Fruit fly (Drosophila melanogaster) whole organism, embryonic: ENCODE results near the gene CG43163.

Experiments
- Adf1 ChIP-seq: fragments of 200-800 bp; sonication (Bioruptor generic); IDR thresholded peaks from 2 replicates; pipeline ENCODE4 v1.3.6; 2022; ENCODE audit warnings: missing biosample characterization, missing genetic modification characterization
- Asciz ChIP-seq: fragments of 200-800 bp; sonication (Bioruptor generic); optimal IDR thresholded peaks from 2 replicates; lab custom pipeline; 2017; ENCODE audit warnings: missing biosample characterization, mild to moderate bottlenecking, missing genetic modification characterization, missing genetic modification reagents
- CG10543 ChIP-seq: fragments of 200-800 bp; sonication (Bioruptor generic); optimal IDR thresholded peaks from 3 replicates; lab custom pipeline; 2017; ENCODE audit warnings: missing biosample characterization, mild to moderate bottlenecking, missing genetic modification characterization, moderate library complexity
- CG12104 ChIP-seq: fragments of 200-800 bp; sonication (Bioruptor generic); optimal IDR thresholded peaks from 3 replicates; lab custom pipeline; 2016; ENCODE audit warnings: missing biosample characterization, missing genetic modification characterization
- CG12769 ChIP-seq: fragments of 200-800 bp; sonication (Bioruptor generic); optimal IDR thresholded peaks from 2 replicates; lab custom pipeline; 2019; ENCODE audit warnings: missing biosample characterization, mild to moderate bottlenecking, missing genetic modification characterization, moderate library complexity
- CG15073 ChIP-seq: fragments of 200-800 bp; sonication (Bioruptor generic); optimal IDR thresholded peaks from 2 replicates; lab custom pipeline; 2016; ENCODE audit warnings: missing biosample characterization, missing genetic modification characterization
- CG15696 ChIP-seq: fragments of 200-800 bp; sonication (Bioruptor generic); optimal IDR thresholded peaks from 2 replicates; lab custom pipeline; 2019; ENCODE audit warnings: missing biosample characterization, mild to moderate bottlenecking, missing genetic modification characterization, moderate library complexity
- CG16863 ChIP-seq: fragments of 200-800 bp; sonication (Bioruptor generic); optimal IDR thresholded peaks from 3 replicates; lab custom pipeline; 2016; ENCODE audit warnings: missing biosample characterization, missing genetic modification characterization
- CG17328 ChIP-seq: fragments of 200-800 bp; sonication (Bioruptor generic); IDR thresholded peaks from 2 replicates; pipeline ENCODE4 v1.3.6; 2022; ENCODE audit warnings: missing biosample characterization, missing genetic modification characterization
- CG17385 ChIP-seq: fragments of 200-800 bp; sonication (Bioruptor generic); optimal IDR thresholded peaks from 3 replicates; lab custom pipeline; 2018; ENCODE audit warnings: missing biosample characterization, mild to moderate bottlenecking, missing genetic modification characterization
- CG17612 ChIP-seq: fragments of 200-800 bp; sonication (Bioruptor generic); IDR thresholded peaks from 2 replicates; pipeline ENCODE4 v1.3.6; 2022; ENCODE audit warnings: missing biosample characterization, missing genetic modification characterization
- CG17912 ChIP-seq: fragments of 200-800 bp; sonication (Bioruptor generic); optimal IDR thresholded peaks from 2 replicates; lab custom pipeline; 2018; ENCODE audit warnings: missing biosample characterization, mild to moderate bottlenecking, missing genetic modification characterization
- CG32767 ChIP-seq: fragments of 200-800 bp; sonication (Bioruptor generic); IDR thresholded peaks from 2 replicates; pipeline ENCODE4 v1.3.6; 2022; ENCODE audit warnings: missing biosample characterization, missing genetic modification characterization
- CG4730 ChIP-seq: fragments of 200-800 bp; sonication (Bioruptor generic); IDR thresholded peaks from 2 replicates; pipeline ENCODE4 v1.3.6; 2022; ENCODE audit warnings: missing biosample characterization, missing genetic modification characterization
- CG5180 ChIP-seq: fragments of 200-800 bp; sonication (Bioruptor generic); optimal IDR thresholded peaks from 3 replicates; lab custom pipeline; 2017; ENCODE audit warnings: missing biosample characterization, missing genetic modification characterization, mild to moderate bottlenecking, moderate library complexity, missing genetic modification reagents
- CG7987 ChIP-seq: fragments of 200-800 bp; sonication (Bioruptor generic); optimal IDR thresholded peaks from 2 replicates; lab custom pipeline; 2018; ENCODE audit warnings: missing biosample characterization, mild to moderate bottlenecking, missing genetic modification characterization, moderate library complexity
- CkIIα-i1 ChIP-seq: fragments of 200-800 bp; sonication (Bioruptor generic); IDR thresholded peaks from 2 replicates; pipeline ENCODE4 v1.3.6; 2022; ENCODE audit warnings: missing biosample characterization, missing genetic modification characterization
- CoRest ChIP-seq: fragments of 200-800 bp; sonication (Bioruptor generic); optimal IDR thresholded peaks from 3 replicates; lab custom pipeline; 2018; ENCODE audit warnings: missing biosample characterization, mild to moderate bottlenecking, missing genetic modification characterization, moderate library complexity
- Dfd ChIP-seq, 2 experiments: fragments of >200 bp; optimal IDR thresholded peaks; 2 replicates each; lab custom pipeline; 2017; ENCODE audit warnings: missing biosample characterization in 2 of 2, missing genetic modification characterization in 2 of 2
- E2f1 ChIP-seq: fragments of 200-800 bp; sonication (Bioruptor generic); IDR thresholded peaks from 2 replicates; pipeline ENCODE4 v1.3.6; 2022; ENCODE audit warnings: missing biosample characterization, missing genetic modification characterization
- HLH3B ChIP-seq: fragments of 200-800 bp; sonication (Bioruptor generic); IDR thresholded peaks from 2 replicates; pipeline ENCODE4 v1.3.6; 2022; ENCODE audit warnings: missing biosample characterization, missing genetic modification characterization
- HmgZ ChIP-seq: fragments of 200-800 bp; sonication (Bioruptor generic); optimal IDR thresholded peaks from 2 replicates; lab custom pipeline; 2018; ENCODE audit warnings: missing biosample characterization, mild to moderate bottlenecking, missing genetic modification characterization
- Hr3 ChIP-seq: fragments of 200-800 bp; sonication (Bioruptor generic); optimal IDR thresholded peaks from 3 replicates; lab custom pipeline; 2016; ENCODE audit warnings: missing biosample characterization, missing genetic modification characterization
- Neu2 ChIP-seq: fragments of 200-800 bp; sonication (Bioruptor generic); optimal IDR thresholded peaks from 3 replicates; lab custom pipeline; 2016; ENCODE audit warnings: missing biosample characterization, missing genetic modification characterization, borderline replicate concordance
- Pdp1 ChIP-seq, 2 experiments: fragments of 200-800 bp; sonication (Bioruptor generic); optimal IDR thresholded peaks; 3 replicates each; lab custom pipeline; 2016; ENCODE audit warnings: missing biosample characterization in 2 of 2, missing genetic modification characterization in 2 of 2, mild to moderate bottlenecking in 1 of 2, moderate library complexity in 1 of 2
- Ptx1 ChIP-seq: fragments of 200-800 bp; sonication (Bioruptor generic); IDR thresholded peaks from 2 replicates; pipeline ENCODE4 v1.3.6; 2022; ENCODE audit warnings: missing biosample characterization, missing genetic modification characterization
- Ravus ChIP-seq: fragments of 200-800 bp; sonication (Bioruptor generic); IDR thresholded peaks from 2 replicates; pipeline ENCODE4 v1.3.6; 2022; ENCODE audit warnings: missing biosample characterization, missing genetic modification characterization
- Spps ChIP-seq: fragments of 200-800 bp; sonication (Bioruptor generic); optimal IDR thresholded peaks from 2 replicates; lab custom pipeline; 2018; ENCODE audit warnings: missing biosample characterization, mild to moderate bottlenecking, missing genetic modification characterization
- TFAM ChIP-seq: fragments of 200-800 bp; sonication (Bioruptor generic); optimal IDR thresholded peaks from 2 replicates; lab custom pipeline; 2017; ENCODE audit warnings: missing biosample characterization, missing genetic modification characterization, inconsistent platforms
- Usf ChIP-seq: fragments of 200-800 bp; sonication (Bioruptor generic); optimal IDR thresholded peaks from 2 replicates; lab custom pipeline; 2017; ENCODE audit warnings: missing genotype, missing biosample characterization, missing genetic modification characterization
- ac ChIP-seq: fragments of 200-800 bp; sonication (Bioruptor generic); optimal IDR thresholded peaks from 3 replicates; lab custom pipeline; 2017; ENCODE audit warnings: missing biosample characterization, mild to moderate bottlenecking, missing genetic modification characterization
- amos ChIP-seq: fragments of 200-800 bp; sonication (Bioruptor generic); IDR thresholded peaks from 2 replicates; pipeline ENCODE4 v1.3.6; 2022; ENCODE audit warnings: missing biosample characterization, missing genetic modification characterization; ENCODE audit not compliant: partially characterized antibody
- crol ChIP-seq: fragments of 200-800 bp; sonication (Bioruptor generic); IDR thresholded peaks from 2 replicates; pipeline ENCODE4 v1.3.6; 2022; ENCODE audit warnings: missing biosample characterization, missing genetic modification characterization
- dati ChIP-seq: fragments of 200-800 bp; sonication (Bioruptor generic); IDR thresholded peaks from 2 replicates; pipeline ENCODE4 v1.3.6; 2022; ENCODE audit warnings: missing biosample characterization, missing genetic modification characterization
- en ChIP-seq: fragments of 200-800 bp; sonication (Bioruptor generic); optimal IDR thresholded peaks from 2 replicates; lab custom pipeline; 2016; ENCODE audit warnings: missing biosample characterization, missing genetic modification characterization
- fd96Cb ChIP-seq: fragments of 200-800 bp; sonication (Bioruptor generic); optimal IDR thresholded peaks from 2 replicates; lab custom pipeline; 2018; ENCODE audit warnings: missing biosample characterization, mild to moderate bottlenecking, missing genetic modification characterization, moderate library complexity
- gfzf ChIP-seq: fragments of 200-800 bp; sonication (Bioruptor generic); optimal IDR thresholded peaks from 2 replicates; lab custom pipeline; 2016; ENCODE audit warnings: missing biosample characterization, mild to moderate bottlenecking, missing genetic modification characterization, moderate library complexity
- ind ChIP-seq: fragments of 200-800 bp; sonication (Bioruptor generic); optimal IDR thresholded peaks from 3 replicates; lab custom pipeline; 2016; ENCODE audit warnings: missing biosample characterization, missing genetic modification characterization
- kay ChIP-seq: fragments of 200-800 bp; sonication (Bioruptor generic); optimal IDR thresholded peaks from 2 replicates; lab custom pipeline; 2016; ENCODE audit warnings: missing biosample characterization, missing genetic modification characterization
- lilli ChIP-seq: fragments of 200-800 bp; sonication (Bioruptor generic); optimal IDR thresholded peaks from 3 replicates; lab custom pipeline; 2016; ENCODE audit warnings: missing biosample characterization, missing genetic modification characterization
- nmo ChIP-seq: fragments of 200-800 bp; sonication (Bioruptor generic); optimal IDR thresholded peaks from 2 replicates; lab custom pipeline; 2018; ENCODE audit warnings: missing biosample characterization, mild to moderate bottlenecking, missing genetic modification characterization, moderate library complexity
- pb ChIP-seq: fragments of 200-800 bp; sonication (Bioruptor generic); optimal IDR thresholded peaks from 3 replicates; lab custom pipeline; 2016; ENCODE audit warnings: missing biosample characterization, missing genetic modification characterization
- pum ChIP-seq: fragments of 200-800 bp; sonication (Bioruptor generic); optimal IDR thresholded peaks from 2 replicates; lab custom pipeline; 2016; ENCODE audit warnings: missing biosample characterization, missing genetic modification characterization
- tll ChIP-seq, 2 experiments: fragments of 200-800 bp in 1 of 2; fragments of >200 bp in 1 of 2; sonication (Bioruptor generic) in 1 of 2; optimal IDR thresholded peaks; 2 replicates each; lab custom pipeline; 2017 to 2019; ENCODE audit warnings: missing biosample characterization in 2 of 2, missing genetic modification characterization in 2 of 2, mild to moderate bottlenecking in 1 of 2, moderate library complexity in 1 of 2
- trh ChIP-seq: fragments of 200-800 bp; sonication (Bioruptor generic); optimal IDR thresholded peaks from 2 replicates; lab custom pipeline; 2016; ENCODE audit warnings: missing biosample characterization, missing genetic modification characterization
- tx ChIP-seq: fragments of 200-800 bp; sonication (Bioruptor generic); optimal IDR thresholded peaks from 2 replicates; lab custom pipeline; 2016; ENCODE audit warnings: missing biosample characterization, missing genetic modification characterization
- wdn ChIP-seq: fragments of 200-800 bp; sonication (Bioruptor generic); IDR thresholded peaks from 2 replicates; pipeline ENCODE4 v1.3.6; 2022; ENCODE audit warnings: missing biosample characterization, missing genetic modification characterization
- wek ChIP-seq: fragments of 200-800 bp; sonication (Bioruptor generic); optimal IDR thresholded peaks from 3 replicates; lab custom pipeline; 2018; ENCODE audit warnings: missing biosample characterization, mild to moderate bottlenecking, missing genetic modification characterization, moderate library complexity

The CG43163 gene

dm6 chr3L:8457866-8458766 is 48.8 kb downstream of the CG43163 start (continued):
- peak; percentile 98 for TF ChIP-seq lilli (GFP tag; lab: Kevin White, UChicago)
- TF ChIP-seq Asciz (GFP tag; lab: Kevin White, UChicago) = peak; percentile 99
- TF ChIP-seq CG7987 = peak; percentile 92
- peak; percentile 95 for TF ChIP-seq pb
- peak; percentile 99 for TF ChIP-seq fd96Cb (tag; lab: Kevin White, UChicago)
- TF ChIP-seq E2f1 (GFP tag; lab: Robert Waterston, UW) = peak; percentile 98
- peak; percentile 27; the same call in 1 of the 2 replicates for TF ChIP-seq amos (GFP tag; lab: Robert Waterston, UW)
- TF ChIP-seq CG15073 = peak; percentile 85
- TF ChIP-seq kay (GFP tag; lab: Kevin White, UChicago) = peak; percentile 94
- TF ChIP-seq Hr3 = peak; percentile 98
- TF ChIP-seq trh (GFP tag; lab: Kevin White, UChicago) = peak; percentile 98
- TF ChIP-seq CG17385 (GFP tag; lab: Kevin White, UChicago) = peak; percentile 97
- peak; percentile 93 for TF ChIP-seq CG5180
- TF ChIP-seq en (GFP tag; lab: Kevin White, UChicago) = peak; percentile 97
- peak; percentile 98 for TF ChIP-seq Ptx1 (GFP tag; lab: Robert Waterston, UW)
- peak; percentile 86 for TF ChIP-seq wek (GFP tag; lab: Kevin White, UChicago)
- peak; percentile 98 for TF ChIP-seq CG32767 (GFP tag; lab: Robert Waterston, UW)
- TF ChIP-seq CG4730 (GFP tag; lab: Robert Waterston, UW) = peak; percentile 96
- TF ChIP-seq Dfd (GFP tag; optimal IDR thresholded peaks at IDR 0.05; lab: Kevin White, UChicago) = no peak
- TF ChIP-seq pum (GFP tag; lab: Kevin White, UChicago) = peak; percentile 98
- peak; percentile 94 for TF ChIP-seq ac (GFP tag; lab: Kevin White, UChicago)
- TF ChIP-seq Usf (GFP tag; lab: Kevin White, UChicago) = peak; percentile 90
- TF ChIP-seq wdn (GFP tag; lab: Robert Waterston, UW) = peak; percentile 95
- TF ChIP-seq tx (GFP tag; lab: Kevin White, UChicago) = peak; percentile 96
- peak; percentile 87 for TF ChIP-seq CG17912 (GFP tag; lab: Kevin White, UChicago)
- peak; percentile 95 for TF ChIP-seq CG10543 (GFP tag; lab: Kevin White, UChicago)
- peak; percentile 99 for TF ChIP-seq HLH3B (GFP tag; lab: Robert Waterston, UW)
- peak; percentile 95 for TF ChIP-seq CG12769
- peak; percentile 79 for TF ChIP-seq Neu2 (GFP tag; lab: Kevin White, UChicago)
- peak; percentile 93 for TF ChIP-seq Ravus (GFP tag; lab: Robert Waterston, UW)
- peak; percentile 98 for TF ChIP-seq CG16863
- TF ChIP-seq gfzf (GFP tag; lab: Kevin White, UChicago) = peak; percentile 22
- TF ChIP-seq TFAM = peak; percentile 95
- TF ChIP-seq CG12104 (GFP tag; lab: Kevin White, UChicago) = peak; percentile 98
- TF ChIP-seq nmo = peak; percentile 99
- peak; percentile 98 for TF ChIP-seq HmgZ
- peak; percentile 96 for TF ChIP-seq dati (GFP tag; lab: Robert Waterston, UW)
- peak; percentile 99 for TF ChIP-seq CoRest (tag; lab: Kevin White, UChicago)
- TF ChIP-seq ind (GFP tag; lab: Kevin White, UChicago) = peak; percentile 98
- peak; percentile 78 for TF ChIP-seq Adf1 (GFP tag; lab: Robert Waterston, UW)
- peak; percentile 91 for TF ChIP-seq CG15696 (tag; lab: Kevin White, UChicago)
- peak; percentile 93 for TF ChIP-seq CG17612 (GFP tag; lab: Robert Waterston, UW)
- TF ChIP-seq Spps (tag; lab: Kevin White, UChicago) = peak; percentile 99
- TF ChIP-seq tll (GFP tag; optimal IDR thresholded peaks at IDR 0.05; lab: Kevin White, UChicago) = peak in 1 of 2 experiments; percentile 54
- TF ChIP-seq Pdp1 (GFP tag; optimal IDR thresholded peaks at IDR 0.05; lab: Kevin White, UChicago) = peak; percentile 97 to 98
- TF ChIP-seq crol (GFP tag; lab: Robert Waterston, UW) = peak; percentile 98
- TF ChIP-seq CG17328 (GFP tag; lab: Robert Waterston, UW) = peak; percentile 99
- TF ChIP-seq CkIIα-i1 (GFP tag; lab: Robert Waterston, UW) = peak; percentile 91
